Worm (Caenorhabditis elegans) whole organism, late embryonic: ENCODE data around the gene rpl-12.

Experiments used
- ceh-24 ChIP-seq: sonication (generic microtip); optimal IDR thresholded peaks from 2 replicates; lab custom pipeline; 2016; ENCODE audit warnings: mild to moderate bottlenecking, missing genetic modification characterization, missing compliant biosample characterization
- elt-2 ChIP-seq: sonication (generic microtip); optimal IDR thresholded peaks from 2 replicates; lab custom pipeline; 2016; ENCODE audit warnings: missing genetic modification reagents, missing genetic modification characterization, missing compliant biosample characterization

- TF ChIP-seq ceh-24 (no peak), elt-2 (no peak)
These were observed 889 bp upstream of the rpl-12 start for ce11 chrIV:13241340-13241739.
